Worm (Caenorhabditis elegans): ENCODE results near the gene F42G2.2.
A peak's percentile ranks its signal among the peaks of the same experiment; 100 is the strongest.

The F42G2.2 gene

ce11 chrII:2378465-2379009, 43.5 kb upstream of the F42G2.2 start (continued):
- TF ChIP-seq fkh-10 (GFP tag; optimal IDR thresholded peaks at IDR 0.05) (no peak), ceh-34 (tag; optimal IDR thresholded peaks at IDR 0.05) (no peak), hlh-8 (tag; optimal IDR thresholded peaks at IDR 0.05) (no peak), lin-11 (tag; optimal IDR thresholded peaks at IDR 0.05) (no peak), nhr-232 (tag; optimal IDR thresholded peaks at IDR 0.05) (no peak), elt-2 (tag; optimal IDR thresholded peaks at IDR 0.05) (peak; percentile 100), syd-9 (tag; optimal IDR thresholded peaks at IDR 0.05) (no peak), che-1 (tag; optimal IDR thresholded peaks at IDR 0.05) (no peak)

- TF ChIP-seq C38D4.7 (GFP tag; optimal IDR thresholded peaks at IDR 0.05) (no peak), unc-55 (GFP tag; optimal IDR thresholded peaks at IDR 0.05) (no peak), pha-4 (tag; optimal IDR thresholded peaks at IDR 0.05) (no peak), dve-1 (tag; optimal IDR thresholded peaks at IDR 0.05) (no peak), ceh-19 (GFP tag; optimal IDR thresholded peaks at IDR 0.05) (no peak), sox-4 (tag; optimal IDR thresholded peaks at IDR 0.05) (no peak), unc-42 (tag; optimal IDR thresholded peaks at IDR 0.05) (no peak), syd-9 (tag; optimal IDR thresholded peaks at IDR 0.05) (no peak), ceh-22 (tag; optimal IDR thresholded peaks at IDR 0.05) (no peak), ceh-14 (tag; optimal IDR thresholded peaks at IDR 0.05) (no peak), F13H6.1 (tag; optimal IDR thresholded peaks at IDR 0.05) (no peak)
These were observed 42.3 kb upstream of the F42G2.2 start for ce11 chrII:2379673-2380072.

- TF ChIP-seq pha-2 (tag; optimal IDR thresholded peaks at IDR 0.05) (no peak), ceh-45 (GFP tag; IDR thresholded peaks at IDR 0.05) (no peak), ceh-14 (tag; optimal IDR thresholded peaks at IDR 0.05) (no peak), tbx-7 (tag; optimal IDR thresholded peaks at IDR 0.05) (no peak), nfya-1 (tag; optimal IDR thresholded peaks at IDR 0.05) (peak; percentile 6), pag-3 (tag; optimal IDR thresholded peaks at IDR 0.05; ENCODE audit: borderline replicate concordance) (no peak)
These were observed 41.8 kb upstream of the F42G2.2 start, which contains the start of gene F16G10.7 for ce11 chrII:2380174-2380573. Gene F16G10.7 (minus strand): TSS chrII:2380274.

ce11 chrII:2383334-2383733, 38.7 kb upstream of the F42G2.2 start, which contains the start of gene F16G10.8:
Gene F16G10.8 (minus strand): TSS chrII:2383434.
- TF ChIP-seq fkh-6 (tag; optimal IDR thresholded peaks at IDR 0.05) = no peak
- no peak for TF ChIP-seq nfya-1 (tag; optimal IDR thresholded peaks at IDR 0.05)
- no peak for TF ChIP-seq fax-1 (tag; optimal IDR thresholded peaks at IDR 0.05)
- no peak for TF ChIP-seq ttx-3 (tag; optimal IDR thresholded peaks at IDR 0.05)
- no peak for TF ChIP-seq ceh-2 (tag; optimal IDR thresholded peaks at IDR 0.05)
- no peak for TF ChIP-seq ztf-16 (tag; optimal IDR thresholded peaks at IDR 0.05)
- no peak for TF ChIP-seq ref-2 (tag; optimal IDR thresholded peaks at IDR 0.05)
- no peak for TF ChIP-seq hlh-6 (tag; optimal IDR thresholded peaks at IDR 0.05)
- no peak for TF ChIP-seq ceh-48 (tag; optimal IDR thresholded peaks at IDR 0.05)
- no peak for TF ChIP-seq pat-9 (tag; optimal IDR thresholded peaks at IDR 0.05)
- TF ChIP-seq npax-4 (tag; optimal IDR thresholded peaks at IDR 0.05) = no peak
- no peak for TF ChIP-seq K09A11.1 (tag; optimal IDR thresholded peaks at IDR 0.05; ENCODE audit: insufficient read depth)
- no peak for TF ChIP-seq F13H6.1 (tag; optimal IDR thresholded peaks at IDR 0.05)
- TF ChIP-seq odd-2 (tag; optimal IDR thresholded peaks at IDR 0.05) = no peak
- no peak for TF ChIP-seq C08G9.2 (tag; optimal IDR thresholded peaks at IDR 0.05)
- TF ChIP-seq hlh-8 (tag; optimal IDR thresholded peaks at IDR 0.05) = no peak
- no peak for TF ChIP-seq tbx-7 (tag; optimal IDR thresholded peaks at IDR 0.05)
